Worm (Caenorhabditis elegans): ENCODE measurements around the gene dsc-4.

dsc-4 gene

ce11 chrIV:298204-298603 lies 22.1 kb downstream of the dsc-4 start, which contains the start of gene pnp-1:
TSS of gene pnp-1 (minus strand) at chrIV:298304.
- no peak for TF ChIP-seq ceh-16 (tag; optimal IDR thresholded peaks at IDR 0.05)
- TF ChIP-seq F13H6.1 (tag; optimal IDR thresholded peaks at IDR 0.05): no peak
- no peak for TF ChIP-seq crh-2 (tag; optimal IDR thresholded peaks at IDR 0.05)
- TF ChIP-seq R02D3.7 (tag; optimal IDR thresholded peaks at IDR 0.05): no peak
- no peak for TF ChIP-seq zag-1 (tag; optimal IDR thresholded peaks at IDR 0.05)
- no peak for TF ChIP-seq ZK546.5 (tag; optimal IDR thresholded peaks at IDR 0.05)
- TF ChIP-seq mdl-1 (tag; optimal IDR thresholded peaks at IDR 0.05): no peak

ce11 chrIV:296849-297248 lies 23.5 kb downstream of the dsc-4 start:
- TF ChIP-seq nhr-129 (tag; optimal IDR thresholded peaks at IDR 0.05): no peak
- TF ChIP-seq lin-11 (tag; optimal IDR thresholded peaks at IDR 0.05): no peak
- peak; percentile 58 for TF ChIP-seq sma-9 (GFP tag; optimal IDR thresholded peaks at IDR 0.05)
- no peak for TF ChIP-seq sma-9 (tag; optimal IDR thresholded peaks at IDR 0.05)
- TF ChIP-seq mbf-1 (tag; optimal IDR thresholded peaks at IDR 0.05): no peak
- TF ChIP-seq gmeb-1 (tag; optimal IDR thresholded peaks at IDR 0.05): peak; percentile 70
- TF ChIP-seq nhr-12 (tag; optimal IDR thresholded peaks at IDR 0.05): no peak
- TF ChIP-seq C34F6.9 (tag; optimal IDR thresholded peaks at IDR 0.05): no peak
- peak in 1 of 2 experiments; percentile 13 for TF ChIP-seq lsy-2 (tag; optimal IDR thresholded peaks at IDR 0.05)
- no peak for TF ChIP-seq ama-1 (optimal IDR thresholded peaks at IDR 0.05)
- TF ChIP-seq fos-1 (tag; optimal IDR thresholded peaks at IDR 0.05): peak; percentile 55
- TF ChIP-seq ztf-11 (tag; optimal IDR thresholded peaks at IDR 0.05): no peak
- TF ChIP-seq unc-62 (GFP tag; optimal IDR thresholded peaks at IDR 0.05): no peak
- peak; percentile 71 for TF ChIP-seq crh-2 (tag; optimal IDR thresholded peaks at IDR 0.05)
- no peak for TF ChIP-seq elt-3 (tag; optimal IDR thresholded peaks at IDR 0.05)
- TF ChIP-seq mdl-1 (tag; optimal IDR thresholded peaks at IDR 0.05): peak in 1 of 2 experiments; percentile 25
- TF ChIP-seq skn-1 (tag; optimal IDR thresholded peaks at IDR 0.05): no peak
- TF ChIP-seq snpc-4 (tag; optimal IDR thresholded peaks at IDR 0.05): no peak
- no peak for TF ChIP-seq zag-1 (tag; optimal IDR thresholded peaks at IDR 0.05)
- no peak for TF ChIP-seq ztf-4 (tag; optimal IDR thresholded peaks at IDR 0.05)
- TF ChIP-seq sma-3 (GFP tag; optimal IDR thresholded peaks at IDR 0.05): peak; percentile 29
- no peak for TF ChIP-seq F13H6.1 (tag; optimal IDR thresholded peaks at IDR 0.05)
- no peak for TF ChIP-seq ceh-16 (tag; optimal IDR thresholded peaks at IDR 0.05)
- no peak for TF ChIP-seq nhr-21 (tag; optimal IDR thresholded peaks at IDR 0.05)

ce11 chrIV:295734-296201 lies 24.6 kb downstream of the dsc-4 start:
- TF ChIP-seq crh-2 (tag; optimal IDR thresholded peaks at IDR 0.05) (peak; percentile 66), mdl-1 (tag; optimal IDR thresholded peaks at IDR 0.05) (peak in 1 of 2 experiments; percentile 40), sma-9 (GFP tag; optimal IDR thresholded peaks at IDR 0.05) (peak; percentile 53), sma-9 (tag; optimal IDR thresholded peaks at IDR 0.05) (no peak), fos-1 (tag; optimal IDR thresholded peaks at IDR 0.05) (peak; percentile 79), nhr-6 (tag; optimal IDR thresholded peaks at IDR 0.05) (no peak), aly-2 (tag; optimal IDR thresholded peaks at IDR 0.05) (no peak), gmeb-1 (tag; optimal IDR thresholded peaks at IDR 0.05) (peak; percentile 38), nhr-129 (tag; optimal IDR thresholded peaks at IDR 0.05) (peak; percentile 14)

- TF ChIP-seq lin-39 (tag; optimal IDR thresholded peaks at IDR 0.05) (peak; percentile 24), nhr-129 (tag; optimal IDR thresholded peaks at IDR 0.05) (peak; percentile 20), C34F6.9 (tag; optimal IDR thresholded peaks at IDR 0.05) (no peak)
Measured at ce11 chrIV:294737-295136, 25.6 kb downstream of the dsc-4 start.

- TF ChIP-seq ama-1 (optimal IDR thresholded peaks at IDR 0.05): peak; percentile 46
- TF ChIP-seq nhr-12 (tag; optimal IDR thresholded peaks at IDR 0.05): no peak
- no peak for TF ChIP-seq ztf-1 (GFP tag; conservative IDR thresholded peaks at IDR 0.05)
- no peak for TF ChIP-seq elt-3 (tag; optimal IDR thresholded peaks at IDR 0.05)
- no peak for TF ChIP-seq C34F6.9 (tag; optimal IDR thresholded peaks at IDR 0.05)
Measured at ce11 chrIV:293995-294700, 26.2 kb downstream of the dsc-4 start.

- TF ChIP-seq F13H6.1 (tag; optimal IDR thresholded peaks at IDR 0.05) (no peak), ztf-1 (GFP tag; conservative IDR thresholded peaks at IDR 0.05) (0 out of 2 replicates have a peak, but pooled peaks have one; percentile 65), ceh-82 (tag; optimal IDR thresholded peaks at IDR 0.05) (no peak)
Measured at ce11 chrIV:293163-293755, 27.1 kb downstream of the dsc-4 start.
